Fruit fly (Drosophila melanogaster) whole organism, wandering third instar larva: Measurements from ENCODE around the gene CG15211.

Source experiments
- Abd-B ChIP-seq: fragments of >200 bp; optimal IDR thresholded peaks from 2 replicates; lab custom pipeline; 2017; ENCODE audit warnings: missing biosample characterization, missing genetic modification characterization
- CG32264 ChIP-seq: fragments of 200-800 bp; sonication (Bioruptor generic); optimal IDR thresholded peaks from 2 replicates; lab custom pipeline; 2016; ENCODE audit warnings: missing biosample characterization, missing genetic modification characterization
- CG9705 ChIP-seq: fragments of 200-800 bp; sonication (Bioruptor generic); optimal IDR thresholded peaks from 2 replicates; lab custom pipeline; 2018; ENCODE audit warnings: missing biosample characterization, mild to moderate bottlenecking, missing genetic modification characterization
- CrebA ChIP-seq: fragments of 200-800 bp; sonication (Bioruptor generic); optimal IDR thresholded peaks from 2 replicates; lab custom pipeline; 2016; ENCODE audit warnings: missing biosample characterization, mild to moderate bottlenecking, missing genetic modification characterization, borderline replicate concordance
- Dfd ChIP-seq: fragments of >200 bp; optimal IDR thresholded peaks from 2 replicates; lab custom pipeline; 2017; ENCODE audit warnings: missing biosample characterization, missing genetic modification characterization
- Dif ChIP-seq: fragments of 200-275, 200-300 bp; sonication (Bioruptor generic); optimal IDR thresholded peaks from 2 replicates; lab custom pipeline; 2018; ENCODE audit warnings: missing biosample characterization, missing genetic modification characterization; ENCODE audit not compliant: partially characterized antibody
- GATAd ChIP-seq: sonication (Bioruptor generic); optimal IDR thresholded peaks from 2 replicates; lab custom pipeline; 2016; ENCODE audit warnings: missing biosample characterization, missing genetic modification characterization
- HLH106 ChIP-seq: fragments of 200-800 bp; optimal IDR thresholded peaks from 3 replicates; lab custom pipeline; 2019; ENCODE audit warnings: missing biosample characterization, mild to moderate bottlenecking, missing genetic modification characterization, moderate library complexity
- Hnf4 ChIP-seq: fragments of 200-800 bp; sonication (Bioruptor generic); optimal IDR thresholded peaks from 2 replicates; lab custom pipeline; 2016; ENCODE audit warnings: missing biosample characterization, mild to moderate bottlenecking, missing genetic modification characterization
- Hr78 ChIP-seq: fragments of >200 bp; optimal IDR thresholded peaks from 2 replicates; lab custom pipeline; 2017; ENCODE audit warnings: missing biosample characterization, missing genetic modification characterization
- Hr83 ChIP-seq: fragments of 200-300 bp; sonication (Bioruptor generic); optimal IDR thresholded peaks from 2 replicates; lab custom pipeline; 2016; ENCODE audit warnings: missing biosample characterization, mild to moderate bottlenecking, missing genetic modification characterization, moderate library complexity; ENCODE audit not compliant: poor library complexity, severe bottlenecking
- Jra ChIP-seq: sonication (Bioruptor generic); optimal IDR thresholded peaks from 2 replicates; lab custom pipeline; 2016; ENCODE audit warnings: missing biosample characterization, missing genetic modification characterization
- Mio ChIP-seq: sonication (Bioruptor generic); optimal IDR thresholded peaks from 2 replicates; lab custom pipeline; 2016; ENCODE audit warnings: missing biosample characterization, missing genetic modification characterization
- Myc ChIP-seq: fragments of >200 bp; optimal IDR thresholded peaks from 2 replicates; lab custom pipeline; 2017
- N ChIP-seq: fragments of >200 bp; optimal IDR thresholded peaks from 2 replicates; lab custom pipeline; 2018; ENCODE audit warnings: missing biosample characterization, missing external identifiers, missing genetic modification characterization
- OdsH ChIP-seq: fragments of 200-800 bp; sonication (Bioruptor generic); optimal IDR thresholded peaks from 2 replicates; lab custom pipeline; 2016; ENCODE audit warnings: missing biosample characterization, mild to moderate bottlenecking, missing genetic modification characterization
- Rel ChIP-seq, 2 experiments: fragments of 200-800 bp; sonication (Bioruptor generic) in 1 of 2; optimal IDR thresholded peaks; 2 replicates in 1 of 2; 3 replicates in 1 of 2; lab custom pipeline; 2016 to 2019; ENCODE audit warnings: mild to moderate bottlenecking in 2 of 2, missing biosample characterization in 2 of 2, missing genetic modification characterization in 2 of 2, moderate library complexity in 1 of 2
- Sp1 ChIP-seq: fragments of 200-800 bp; sonication (Bioruptor generic); optimal IDR thresholded peaks from 3 replicates; lab custom pipeline; 2019; ENCODE audit warnings: missing biosample characterization, mild to moderate bottlenecking, missing genetic modification characterization, moderate library complexity
- Vsx2 ChIP-seq: fragments of 200-300, 225-300 bp; sonication (Bioruptor generic); optimal IDR thresholded peaks from 2 replicates; lab custom pipeline; 2018; ENCODE audit warnings: missing biosample characterization, missing genetic modification characterization; ENCODE audit not compliant: partially characterized antibody
- br ChIP-seq: fragments of 200-800 bp; sonication (Bioruptor generic); optimal IDR thresholded peaks from 2 replicates; lab custom pipeline; 2016; ENCODE audit warnings: missing biosample characterization, missing genetic modification characterization
- brk ChIP-seq: fragments of 200-800 bp; sonication (Bioruptor generic); optimal IDR thresholded peaks from 2 replicates; lab custom pipeline; 2016; ENCODE audit warnings: missing biosample characterization, mild to moderate bottlenecking, missing genetic modification characterization
- dl ChIP-seq, 2 experiments: fragments of 175-275, 200-275 bp in 1 of 2; fragments of 200-275 bp in 1 of 2; sonication (Bioruptor generic); optimal IDR thresholded peaks; lab custom pipeline; 2018; ENCODE audit warnings: mild to moderate bottlenecking in 2 of 2, missing biosample characterization in 2 of 2, missing genetic modification characterization in 2 of 2, moderate library complexity in 2 of 2; ENCODE audit not compliant: partially characterized antibody in 2 of 2, insufficient read depth in 1 of 2
- dmrt93B ChIP-seq: fragments of 200-800 bp; sonication (Bioruptor generic); optimal IDR thresholded peaks from 2 replicates; lab custom pipeline; 2018; ENCODE audit warnings: missing biosample characterization, mild to moderate bottlenecking, missing genetic modification characterization
- dsf ChIP-seq: sonication (Bioruptor generic); optimal IDR thresholded peaks from 2 replicates; lab custom pipeline; 2016; ENCODE audit warnings: missing biosample characterization, missing genetic modification characterization, borderline replicate concordance
- ey ChIP-seq: fragments of 200-800 bp; sonication (Bioruptor generic); optimal IDR thresholded peaks from 2 replicates; lab custom pipeline; 2016; ENCODE audit warnings: missing biosample characterization, missing genetic modification characterization
- foxo ChIP-seq, 2 experiments: fragments of 200-800 bp; sonication (Bioruptor generic); optimal IDR thresholded peaks; 2 replicates in 1 of 2; 3 replicates in 1 of 2; lab custom pipeline; 2016 to 2017; ENCODE audit warnings: missing biosample characterization in 2 of 2, missing genetic modification characterization in 2 of 2
- fru ChIP-seq: fragments of 200-800 bp; sonication (Bioruptor generic); optimal IDR thresholded peaks from 3 replicates; lab custom pipeline; 2016; ENCODE audit warnings: missing biosample characterization, mild to moderate bottlenecking, missing genetic modification characterization
- h ChIP-seq: fragments of 200-800 bp; sonication (Bioruptor generic); optimal IDR thresholded peaks from 3 replicates; lab custom pipeline; 2016; ENCODE audit warnings: missing biosample characterization, mild to moderate bottlenecking, missing genetic modification characterization
- jim ChIP-seq: fragments of 175-275, 200-325 bp; sonication (Bioruptor generic); optimal IDR thresholded peaks from 2 replicates; lab custom pipeline; 2016; ENCODE audit warnings: missing biosample characterization, mild to moderate bottlenecking, missing genetic modification characterization
- lola ChIP-seq: fragments of >200 bp; optimal IDR thresholded peaks from 2 replicates; lab custom pipeline; 2017; ENCODE audit warnings: missing biosample characterization, missing genetic modification characterization
- pan ChIP-seq: fragments of >200 bp; optimal IDR thresholded peaks from 2 replicates; lab custom pipeline; 2017
- psq ChIP-seq: fragments of 200-800 bp; sonication (Bioruptor generic); optimal IDR thresholded peaks from 3 replicates; lab custom pipeline; 2017; ENCODE audit warnings: missing biosample characterization, mild to moderate bottlenecking, missing genetic modification characterization, moderate library complexity
- rgr ChIP-seq: fragments of 200-800 bp; sonication (Bioruptor generic); optimal IDR thresholded peaks from 3 replicates; lab custom pipeline; 2016; ENCODE audit warnings: missing biosample characterization, mild to moderate bottlenecking, missing genetic modification characterization
- sage ChIP-seq: fragments of 200-800 bp; sonication (Bioruptor generic); optimal IDR thresholded peaks from 2 replicates; lab custom pipeline; 2016; ENCODE audit warnings: missing biosample characterization, mild to moderate bottlenecking, missing genetic modification characterization
- sv ChIP-seq: fragments of 200-800 bp; sonication (Bioruptor generic); optimal IDR thresholded peaks from 3 replicates; lab custom pipeline; 2016; ENCODE audit warnings: missing biosample characterization, missing genetic modification characterization
- tai ChIP-seq: sonication (Bioruptor generic); optimal IDR thresholded peaks from 2 replicates; lab custom pipeline; 2016; ENCODE audit warnings: missing biosample characterization, missing genetic modification characterization
- usp ChIP-seq: fragments of >200 bp; optimal IDR thresholded peaks from 2 replicates; lab custom pipeline; 2017; ENCODE audit warnings: missing biosample characterization, missing genetic modification characterization
- woc ChIP-seq: sonication (Bioruptor generic); optimal IDR thresholded peaks from 2 replicates; lab custom pipeline; 2016; ENCODE audit warnings: missing biosample characterization, mild to moderate bottlenecking, missing genetic modification characterization

CG15211 gene

dm6 chrX:10726105-10726694 is 46.1 kb upstream of the CG15211 start:
- TF ChIP-seq HLH106 (tag; lab: Kevin White, UChicago): no peak
- TF ChIP-seq Sp1 (GFP tag; lab: Kevin White, UChicago): no peak
- no peak for TF ChIP-seq N (GFP tag; lab: Kevin White, UChicago)
- TF ChIP-seq ey: no peak
- TF ChIP-seq Dfd: no peak
- no peak for TF ChIP-seq rgr (GFP tag; lab: Kevin White, UChicago)
- TF ChIP-seq GATAd: no peak
- TF ChIP-seq lola (GFP tag; lab: Kevin White, UChicago): no peak
- TF ChIP-seq OdsH (GFP tag; lab: Kevin White, UChicago): no peak

DNA sequence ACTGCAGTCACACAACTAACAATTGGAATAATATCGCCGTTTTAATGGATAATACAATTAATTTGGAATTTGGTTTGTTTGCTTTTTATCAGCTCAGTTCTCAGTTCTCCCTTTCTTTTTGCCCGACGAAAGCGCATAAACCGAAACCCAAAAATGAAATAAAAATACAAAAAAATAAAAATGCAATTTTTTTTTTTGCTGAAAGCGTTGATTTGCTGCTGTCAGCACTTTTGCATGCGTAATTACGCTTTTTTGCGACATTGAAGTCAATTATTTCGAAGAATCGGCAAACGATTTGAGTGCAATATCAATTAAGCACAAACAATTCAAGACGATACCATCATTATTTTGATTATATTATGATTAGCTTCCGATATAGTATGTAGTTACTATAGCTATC is 45.0 kb upstream of the CG15211 start:
- no peak for TF ChIP-seq Vsx2 (GFP tag; lab: Kevin White, UChicago)
- TF ChIP-seq woc: no peak
- TF ChIP-seq Sp1 (GFP tag; lab: Kevin White, UChicago): no peak
- no peak for TF ChIP-seq ey
- no peak for TF ChIP-seq Jra (GFP tag; lab: Kevin White, UChicago)
- no peak for TF ChIP-seq jim
- TF ChIP-seq rgr (GFP tag; lab: Kevin White, UChicago): no peak
- TF ChIP-seq Abd-B: no peak
- no peak for TF ChIP-seq Dif
- no peak for TF ChIP-seq brk (GFP tag; lab: Kevin White, UChicago)
- TF ChIP-seq psq (GFP tag; lab: Kevin White, UChicago): no peak

DNA sequence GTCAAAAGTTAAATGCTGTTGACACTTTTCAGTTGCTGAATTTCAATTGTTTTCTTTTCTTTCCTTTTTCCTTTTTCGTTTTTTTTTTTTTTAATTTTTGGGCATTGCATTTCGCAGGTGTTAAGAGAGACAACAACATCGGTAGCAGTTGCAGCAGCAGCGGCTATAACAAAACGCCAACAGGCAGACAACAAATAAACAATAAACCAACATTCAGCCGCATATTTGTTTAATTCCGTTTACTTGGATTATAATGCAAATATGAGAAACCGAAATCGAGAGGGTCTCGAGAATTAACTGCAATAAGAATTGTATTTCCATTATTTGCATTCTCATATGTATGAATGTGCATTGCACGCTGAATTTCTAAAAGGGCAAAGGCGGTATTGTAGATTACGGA is 44.3 kb upstream of the CG15211 start:
- TF ChIP-seq psq (GFP tag; lab: Kevin White, UChicago) (peak; percentile 58), Hr78 (GFP tag; lab: Kevin White, UChicago) (no peak), jim (peak; percentile 82), Myc (lab: Kevin White, UChicago) (no peak), pan (lab: Kevin White, UChicago) (no peak), N (GFP tag; lab: Kevin White, UChicago) (no peak), Mio (GFP tag; lab: Kevin White, UChicago) (peak; percentile 19), Hr83 (GFP tag; lab: Kevin White, UChicago) (peak; percentile 95), CG9705 (GFP tag; lab: Kevin White, UChicago) (peak; percentile 24), tai (peak; percentile 77), foxo (GFP tag; optimal IDR thresholded peaks at IDR 0.05; lab: Kevin White, UChicago) (peak in 1 of 2 experiments; percentile 68), rgr (GFP tag; lab: Kevin White, UChicago) (peak; percentile 88), sv (no peak), Vsx2 (GFP tag; lab: Kevin White, UChicago) (no peak), brk (GFP tag; lab: Kevin White, UChicago) (peak; percentile 41), CG32264 (peak; percentile 68), Dfd (no peak), fru (peak; percentile 82), woc (peak; percentile 33), Jra (GFP tag; lab: Kevin White, UChicago) (peak; percentile 76), dmrt93B (GFP tag; lab: Kevin White, UChicago) (peak; percentile 45), br (GFP tag; lab: Kevin White, UChicago) (peak; percentile 64), dsf (GFP tag; lab: Kevin White, UChicago) (peak; percentile 6), usp (GFP tag; lab: Kevin White, UChicago) (no peak), Rel (GFP tag; optimal IDR thresholded peaks at IDR 0.05; lab: Kevin White, UChicago) (no peak), Rel (tag; optimal IDR thresholded peaks at IDR 0.05; lab: Kevin White, UChicago) (no peak), GATAd (peak; percentile 69), Abd-B (no peak), HLH106 (tag; lab: Kevin White, UChicago) (peak; percentile 28), ey (peak; percentile 44), Sp1 (GFP tag; lab: Kevin White, UChicago) (peak; percentile 62), dl (GFP tag; optimal IDR thresholded peaks at IDR 0.05; lab: Kevin White, UChicago; ENCODE audit: insufficient read depth in 1 of 2, partially characterized antibody in 2 of 2) (no peak), Dif (no peak), CrebA (GFP tag; lab: Kevin White, UChicago) (no peak), Hnf4 (GFP tag; lab: Kevin White, UChicago) (peak; percentile 82), h (GFP tag; lab: Kevin White, UChicago) (peak; percentile 89), lola (GFP tag; lab: Kevin White, UChicago) (no peak), sage (GFP tag; lab: Kevin White, UChicago) (peak; percentile 59), OdsH (GFP tag; lab: Kevin White, UChicago) (peak; percentile 84)
- TF ChIP-seq, all 38 proteins: peak for 24
